Worm (Caenorhabditis elegans) whole organism, L2 larva: ENCODE data around the gene clec-122.

ENCODE experiments used
- C34F6.9 ChIP-seq: fragments of 150-350 bp; optimal IDR thresholded peaks from 2 replicates; lab custom pipeline; 2014; ENCODE audit warnings: missing biosample characterization, missing genetic modification characterization
- R02D3.7 ChIP-seq: fragments of 150-350 bp; optimal IDR thresholded peaks from 2 replicates; lab custom pipeline; 2014; ENCODE audit warnings: missing biosample characterization, missing genetic modification characterization
- Y55F3AM.14 ChIP-seq: fragments of 200-800 bp; sonication (Bioruptor generic); optimal IDR thresholded peaks from 2 replicates; lab custom pipeline; 2018; ENCODE audit warnings: mild to moderate bottlenecking, missing genetic modification characterization, missing compliant biosample characterization
- ZK546.5 ChIP-seq: sonication (generic microtip); optimal IDR thresholded peaks from 2 replicates; lab custom pipeline; 2017; ENCODE audit warnings: missing biosample characterization, missing genetic modification characterization
- alr-1 ChIP-seq: fragments of 150-350 bp; optimal IDR thresholded peaks from 2 replicates; lab custom pipeline; 2014; ENCODE audit warnings: missing biosample characterization, missing genetic modification characterization
- blmp-1 ChIP-seq: sonication (generic microtip); optimal IDR thresholded peaks from 2 replicates; lab custom pipeline; 2017; ENCODE audit warnings: missing genetic modification characterization, mild to moderate bottlenecking, missing compliant biosample characterization, antibody characterized with exemption, moderate library complexity; ENCODE audit not compliant: insufficient read depth
- ceh-16 ChIP-seq: fragments of 150-350 bp; optimal IDR thresholded peaks from 2 replicates; lab custom pipeline; 2014; ENCODE audit warnings: missing biosample characterization, missing genetic modification characterization
- ceh-82 ChIP-seq: fragments of 150-350 bp; optimal IDR thresholded peaks from 2 replicates; lab custom pipeline; 2014; ENCODE audit warnings: missing biosample characterization, missing genetic modification characterization
- crh-2 ChIP-seq: sonication (generic microtip); optimal IDR thresholded peaks from 2 replicates; lab custom pipeline; 2017; ENCODE audit warnings: missing biosample characterization, missing genetic modification characterization
- dmd-4 ChIP-seq: sonication (generic microtip); optimal IDR thresholded peaks from 2 replicates; lab custom pipeline; 2017; ENCODE audit warnings: missing biosample characterization, missing genetic modification characterization
- egl-27 ChIP-seq: sonication (generic microtip); optimal IDR thresholded peaks from 3 replicates; lab custom pipeline; 2017; ENCODE audit warnings: missing biosample characterization, missing genetic modification reagents, missing genetic modification characterization
- elt-3 ChIP-seq: sonication (generic microtip); optimal IDR thresholded peaks from 2 replicates; lab custom pipeline; 2017; ENCODE audit warnings: missing biosample characterization, missing genetic modification characterization
- fos-1 ChIP-seq: fragments of 150-350 bp; optimal IDR thresholded peaks from 2 replicates; lab custom pipeline; 2014; ENCODE audit warnings: missing biosample characterization, missing genetic modification characterization
- gmeb-1 ChIP-seq: fragments of 150-350 bp; optimal IDR thresholded peaks from 2 replicates; lab custom pipeline; 2014; ENCODE audit warnings: missing biosample characterization, missing genetic modification characterization
- lin-11 ChIP-seq: fragments of 150-350 bp; sonication (generic microtip); optimal IDR thresholded peaks from 2 replicates; lab custom pipeline; 2014; ENCODE audit warnings: missing biosample characterization, missing genetic modification characterization, inconsistent platforms, mixed read lengths
- lin-13 ChIP-seq: fragments of 150-350 bp; optimal IDR thresholded peaks from 2 replicates; lab custom pipeline; 2014; ENCODE audit warnings: missing biosample characterization, missing genetic modification reagents, missing genetic modification characterization
- lin-39 ChIP-seq: fragments of 150-350 bp; optimal IDR thresholded peaks from 2 replicates; lab custom pipeline; 2014; ENCODE audit warnings: missing biosample characterization, missing genetic modification reagents, missing genetic modification characterization
- lsy-2 ChIP-seq, 2 experiments: fragments of 150-350 bp in 1 of 2; sonication (generic microtip) in 1 of 2; optimal IDR thresholded peaks; 2 replicates each; lab custom pipeline; 2014 to 2017; ENCODE audit warnings: missing biosample characterization in 2 of 2, missing genetic modification characterization in 2 of 2
- mbf-1 ChIP-seq: sonication (generic microtip); optimal IDR thresholded peaks from 2 replicates; lab custom pipeline; 2017; ENCODE audit warnings: missing biosample characterization, missing genetic modification characterization
- mdl-1 ChIP-seq, 2 experiments: fragments of 150-350 bp in 1 of 2; sonication (generic microtip) in 1 of 2; optimal IDR thresholded peaks; 2 replicates each; lab custom pipeline; 2017; ENCODE audit warnings: missing biosample characterization in 2 of 2, missing genetic modification characterization in 2 of 2
- nhr-10 ChIP-seq: sonication (generic microtip); optimal IDR thresholded peaks from 2 replicates; lab custom pipeline; 2017; ENCODE audit warnings: missing biosample characterization, missing genetic modification characterization
- nhr-11 ChIP-seq: fragments of 150-350 bp; optimal IDR thresholded peaks from 2 replicates; lab custom pipeline; 2014; ENCODE audit warnings: missing biosample characterization, missing genetic modification characterization
- nhr-129 ChIP-seq: fragments of 150-350 bp; optimal IDR thresholded peaks from 2 replicates; lab custom pipeline; 2014; ENCODE audit warnings: missing biosample characterization, missing genetic modification characterization
- nhr-237 ChIP-seq: fragments of 150-350 bp; optimal IDR thresholded peaks from 2 replicates; lab custom pipeline; 2014; ENCODE audit warnings: missing biosample characterization, missing genetic modification characterization
- nhr-25 ChIP-seq: fragments of 150-350 bp; sonication (generic microtip); optimal IDR thresholded peaks from 3 replicates; lab custom pipeline; 2014; ENCODE audit warnings: missing biosample characterization, missing genetic modification characterization
- nhr-6 ChIP-seq: fragments of 150-350 bp; optimal IDR thresholded peaks from 2 replicates; lab custom pipeline; 2014; ENCODE audit warnings: missing biosample characterization, missing genetic modification characterization
- nhr-77 ChIP-seq: fragments of 150-350 bp; optimal IDR thresholded peaks from 2 replicates; lab custom pipeline; 2014; ENCODE audit warnings: missing biosample characterization, missing genetic modification characterization
- peb-1 ChIP-seq: fragments of 150-350 bp; optimal IDR thresholded peaks from 2 replicates; lab custom pipeline; 2014; ENCODE audit warnings: missing biosample characterization, missing genetic modification characterization
- sem-4 ChIP-seq: fragments of 150-350 bp; optimal IDR thresholded peaks from 2 replicates; lab custom pipeline; 2014; ENCODE audit warnings: missing biosample characterization, missing genetic modification reagents, missing genetic modification characterization
- skn-1 ChIP-seq: sonication (generic microtip); optimal IDR thresholded peaks from 2 replicates; lab custom pipeline; 2017; ENCODE audit warnings: missing biosample characterization, missing genetic modification characterization
- sma-3 ChIP-seq: sonication (generic microtip); optimal IDR thresholded peaks from 2 replicates; lab custom pipeline; 2016; ENCODE audit warnings: missing genetic modification reagents, missing genetic modification characterization, missing compliant biosample characterization
- snpc-4 ChIP-seq: fragments of 150-350 bp; optimal IDR thresholded peaks from 2 replicates; lab custom pipeline; 2014; ENCODE audit warnings: missing biosample characterization, missing genetic modification characterization
- unc-39 ChIP-seq: fragments of 150-350 bp; optimal IDR thresholded peaks from 2 replicates; lab custom pipeline; 2014; ENCODE audit warnings: missing biosample characterization, missing genetic modification characterization
- unc-55 ChIP-seq: fragments of 150-350 bp; sonication (generic microtip); optimal IDR thresholded peaks from 3 replicates; lab custom pipeline; 2014; ENCODE audit warnings: missing biosample characterization, missing genetic modification reagents, missing genetic modification characterization
- unc-62 ChIP-seq: fragments of 150-350 bp; optimal IDR thresholded peaks from 2 replicates; lab custom pipeline; 2014; ENCODE audit warnings: missing biosample characterization, missing genetic modification reagents, missing genetic modification characterization
- zag-1 ChIP-seq: fragments of 150-350 bp; optimal IDR thresholded peaks from 2 replicates; lab custom pipeline; 2014; ENCODE audit warnings: missing biosample characterization, missing genetic modification characterization
- ztf-1 ChIP-seq: fragments of 200-800 bp; sonication (Bioruptor generic); conservative IDR thresholded peaks from 2 replicates; pipeline ENCODE4 v1.3.6; 2022; ENCODE audit warnings: missing genetic modification characterization, missing compliant biosample characterization
- ztf-11 ChIP-seq: sonication (generic microtip); optimal IDR thresholded peaks from 2 replicates; lab custom pipeline; 2017; ENCODE audit warnings: missing biosample characterization, missing genetic modification characterization
- ztf-4 ChIP-seq: fragments of 150-350 bp; optimal IDR thresholded peaks from 2 replicates; lab custom pipeline; 2014; ENCODE audit warnings: missing biosample characterization, missing genetic modification characterization

Gene clec-122

ce11 chrII:3076915-3077314 is 28.9 kb upstream of the clec-122 start, which contains the start of gene Y25C1A.8 (continued):
- peak; percentile 71 for TF ChIP-seq nhr-6 (tag; lab: Kevin White, UChicago)
- peak; percentile 48 for TF ChIP-seq nhr-10
- TF ChIP-seq fos-1 (tag; lab: Kevin White, UChicago): peak; percentile 82
- TF ChIP-seq sma-3: peak; percentile 90
- no peak for TF ChIP-seq ztf-1 (GFP tag; lab: Robert Waterston, UW)
- peak; percentile 49 for TF ChIP-seq dmd-4
- TF ChIP-seq Y55F3AM.14 (GFP tag; lab: Kevin White, UChicago): peak; percentile 58
- no peak for TF ChIP-seq elt-3 (tag; lab: Kevin White, UChicago)
- no peak for TF ChIP-seq blmp-1
- peak; percentile 58 for TF ChIP-seq snpc-4 (tag; lab: Kevin White, UChicago)
- TF ChIP-seq lsy-2 (tag; optimal IDR thresholded peaks at IDR 0.05; lab: Kevin White, UChicago): peak; percentile 100
- peak; percentile 100 for TF ChIP-seq crh-2 (tag; lab: Kevin White, UChicago)

ce11 chrII:3078496-3078895 is 27.4 kb upstream of the clec-122 start, which contains the start of gene copb-1:
Gene copb-1 (plus strand): TSS chrII:3078796.
- TF ChIP-seq peb-1 (tag; lab: Kevin White, UChicago) (no peak), unc-62 (no peak), fos-1 (tag; lab: Kevin White, UChicago) (no peak), ztf-4 (no peak), zag-1 (tag; lab: Kevin White, UChicago) (no peak), ZK546.5 (tag; lab: Kevin White, UChicago) (no peak), dmd-4 (no peak), nhr-129 (tag; lab: Kevin White, UChicago) (no peak), C34F6.9 (tag; lab: Kevin White, UChicago) (no peak), mbf-1 (no peak), alr-1 (tag; lab: Kevin White, UChicago) (no peak), skn-1 (tag; lab: Kevin White, UChicago) (no peak), ztf-11 (tag; lab: Kevin White, UChicago) (no peak), blmp-1 (no peak), nhr-11 (tag; lab: Kevin White, UChicago) (no peak), nhr-77 (tag; lab: Kevin White, UChicago) (no peak)

DNA sequence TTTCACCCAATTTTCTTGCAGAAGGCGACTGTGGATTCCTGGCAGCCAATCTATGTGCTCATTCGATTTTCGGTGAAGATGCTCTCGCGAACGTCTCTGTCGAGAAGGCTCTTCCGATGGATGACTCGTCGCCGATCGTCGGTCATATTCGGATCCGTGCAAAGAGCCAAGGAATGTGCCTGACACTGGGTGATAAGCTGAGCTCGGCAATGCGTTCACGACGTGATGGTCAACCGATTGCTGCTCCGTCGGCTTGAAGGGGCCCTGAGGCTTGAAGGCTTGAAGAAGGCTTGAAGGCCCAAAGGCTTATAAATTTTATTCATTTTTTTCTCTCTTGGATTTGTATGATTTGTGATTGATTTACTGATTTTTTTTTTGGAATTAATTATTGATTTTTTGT is 18.7 kb upstream of the clec-122 start:
- TF ChIP-seq unc-62: no peak
- no peak for TF ChIP-seq lin-11 (tag; lab: Kevin White, UChicago)
- no peak for TF ChIP-seq elt-3 (tag; lab: Kevin White, UChicago)
- TF ChIP-seq zag-1 (tag; lab: Kevin White, UChicago): no peak
- TF ChIP-seq skn-1 (tag; lab: Kevin White, UChicago): no peak
- TF ChIP-seq blmp-1: no peak
- TF ChIP-seq nhr-25 (tag; lab: Kevin White, UChicago): no peak
- TF ChIP-seq ceh-82 (tag; lab: Kevin White, UChicago): no peak
- TF ChIP-seq nhr-129 (tag; lab: Kevin White, UChicago): no peak
- no peak for TF ChIP-seq mdl-1 (tag; optimal IDR thresholded peaks at IDR 0.05; lab: Kevin White, UChicago)
- TF ChIP-seq nhr-6 (tag; lab: Kevin White, UChicago): no peak
- TF ChIP-seq mbf-1: no peak
- no peak for TF ChIP-seq lin-13 (GFP tag; lab: Kevin White, UChicago)
- no peak for TF ChIP-seq lsy-2 (tag; optimal IDR thresholded peaks at IDR 0.05; lab: Kevin White, UChicago)
- TF ChIP-seq crh-2 (tag; lab: Kevin White, UChicago): no peak
- no peak for TF ChIP-seq lin-39
- no peak for TF ChIP-seq R02D3.7
- no peak for TF ChIP-seq unc-39 (tag; lab: Kevin White, UChicago)

DNA sequence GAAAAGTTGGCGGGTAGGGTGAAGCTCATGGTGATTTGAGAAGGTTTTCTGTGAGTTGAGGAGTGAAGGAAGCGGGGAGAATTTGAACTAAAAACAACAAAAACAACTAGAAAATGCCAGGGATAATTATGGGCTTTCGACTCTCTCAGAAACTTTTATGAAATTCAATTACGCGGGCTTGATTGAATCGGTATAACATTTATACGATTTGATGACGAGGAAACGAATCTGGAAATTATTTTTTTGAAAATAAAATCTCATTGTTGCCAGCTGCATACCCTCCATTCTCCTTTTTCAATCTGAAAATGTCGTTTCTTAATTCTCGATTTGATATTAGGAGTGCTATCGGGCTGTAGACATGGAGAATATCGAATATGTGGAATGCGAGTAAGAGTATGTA is 14.6 kb upstream of the clec-122 start, which contains the start of gene srg-21:
Gene srg-21, minus strand, starts transcription at position 101 of the 400 bp plus-strand sequence.
- TF ChIP-seq unc-62: no peak
- TF ChIP-seq R02D3.7: no peak
- TF ChIP-seq nhr-237 (tag; lab: Kevin White, UChicago): no peak
- TF ChIP-seq unc-55: no peak
- no peak for TF ChIP-seq nhr-129 (tag; lab: Kevin White, UChicago)
- TF ChIP-seq ceh-82 (tag; lab: Kevin White, UChicago): no peak
- TF ChIP-seq sem-4: no peak
- no peak for TF ChIP-seq peb-1 (tag; lab: Kevin White, UChicago)
- no peak for TF ChIP-seq egl-27
- TF ChIP-seq ceh-16 (tag; lab: Kevin White, UChicago): no peak
- no peak for TF ChIP-seq fos-1 (tag; lab: Kevin White, UChicago)
- TF ChIP-seq lsy-2 (tag; optimal IDR thresholded peaks at IDR 0.05; lab: Kevin White, UChicago): no peak
- TF ChIP-seq mbf-1: no peak
- no peak for TF ChIP-seq dmd-4
- no peak for TF ChIP-seq crh-2 (tag; lab: Kevin White, UChicago)
- TF ChIP-seq gmeb-1: no peak
- no peak for TF ChIP-seq ztf-1 (GFP tag; lab: Robert Waterston, UW)
